Worm (Caenorhabditis elegans): Measurements from ENCODE around the gene ctsa-4.1.
A peak's percentile ranks its signal among the peaks of the same experiment; 100 is the strongest.

ctsa-4.1 gene

ce11 chrII:6346551-6347079 lies 20.2 kb upstream of the ctsa-4.1 start (continued):
- TF ChIP-seq pqm-1 (tag; optimal IDR thresholded peaks at IDR 0.05) (no peak), isw-1 (GFP tag; IDR thresholded peaks at IDR 0.05) (no peak), fkh-8 (tag; optimal IDR thresholded peaks at IDR 0.05) (peak; percentile 71), snu-23 (GFP tag; optimal IDR thresholded peaks at IDR 0.05) (peak; percentile 70), nhr-84 (tag; optimal IDR thresholded peaks at IDR 0.05) (no peak), snpc-4 (tag; optimal IDR thresholded peaks at IDR 0.05) (peak; percentile 4), F16B12.6 (tag; optimal IDR thresholded peaks at IDR 0.05) (no peak), xbp-1 (tag; optimal IDR thresholded peaks at IDR 0.05) (peak; percentile 27), unc-30 (tag; optimal IDR thresholded peaks at IDR 0.05) (no peak), grh-1 (GFP tag; IDR thresholded peaks at IDR 0.05) (0 out of 2 replicates have a peak, but pooled peaks have one; percentile 13), elt-3 (tag; optimal IDR thresholded peaks at IDR 0.05) (peak in 2 of 6 experiments; percentile 12 to 75), fkh-10 (GFP tag; optimal IDR thresholded peaks at IDR 0.05) (no peak), dsc-1 (tag; optimal IDR thresholded peaks at IDR 0.05) (no peak), swsn-7 (tag; optimal IDR thresholded peaks at IDR 0.05) (peak; percentile 33), ceh-8 (GFP tag; optimal IDR thresholded peaks at IDR 0.05) (no peak), mep-1 (tag; optimal IDR thresholded peaks at IDR 0.05) (peak; percentile 63), ztf-4 (tag; optimal IDR thresholded peaks at IDR 0.05) (peak; percentile 86), efl-1 (optimal IDR thresholded peaks at IDR 0.05) (peak; percentile 16 to 57), efl-1 (GFP tag; optimal IDR thresholded peaks at IDR 0.05 in 1 of 2) (no peak), ceh-88 (GFP tag; IDR thresholded peaks at IDR 0.05) (peak; percentile 32; the same call in 1 of the 2 replicates), nhr-28 (tag; optimal IDR thresholded peaks at IDR 0.05) (no peak), pag-3 (tag; optimal IDR thresholded peaks at IDR 0.05; ENCODE audit: borderline replicate concordance, insufficient read depth) (no peak), lir-3 (tag; optimal IDR thresholded peaks at IDR 0.05; ENCODE audit: poor library complexity) (peak; percentile 48), lin-13 (GFP tag; optimal IDR thresholded peaks at IDR 0.05) (peak; percentile 64), ceh-82 (tag; optimal IDR thresholded peaks at IDR 0.05) (no peak), aly-2 (tag; optimal IDR thresholded peaks at IDR 0.05) (no peak), nhr-12 (tag; optimal IDR thresholded peaks at IDR 0.05) (no peak), unc-130 (tag; optimal IDR thresholded peaks at IDR 0.05) (no peak), vab-15 (tag; optimal IDR thresholded peaks at IDR 0.05) (no peak), ceh-90 (tag; optimal IDR thresholded peaks at IDR 0.05) (no peak), hpl-2 (GFP tag; optimal IDR thresholded peaks at IDR 0.05) (peak; percentile 80), aha-1 (tag; optimal IDR thresholded peaks at IDR 0.05) (no peak), jun-1 (tag; optimal IDR thresholded peaks at IDR 0.05) (no peak), skn-1 (tag; optimal IDR thresholded peaks at IDR 0.05) (peak; percentile 57), nhr-19 (GFP tag; conservative IDR thresholded peaks at IDR 0.05) (peak; percentile 66), irx-1 (tag; optimal IDR thresholded peaks at IDR 0.05) (no peak), dpl-1 (GFP tag; optimal IDR thresholded peaks at IDR 0.05) (peak in 2 of 3 experiments; percentile 24 to 33), ama-1 (optimal IDR thresholded peaks at IDR 0.05) (peak; percentile 84), hlh-17 (GFP tag; optimal IDR thresholded peaks at IDR 0.05; ENCODE audit: borderline replicate concordance) (no peak), sptf-1 (tag; optimal IDR thresholded peaks at IDR 0.05) (no peak), sup-37 (GFP tag; optimal IDR thresholded peaks at IDR 0.05) (no peak), ztf-11 (tag; optimal IDR thresholded peaks at IDR 0.05) (no peak)

- TF ChIP-seq ceh-8 (GFP tag; optimal IDR thresholded peaks at IDR 0.05) (no peak), skn-1 (tag; optimal IDR thresholded peaks at IDR 0.05) (peak; percentile 88), egl-13 (tag; optimal IDR thresholded peaks at IDR 0.05) (peak; percentile 47), xbp-1 (tag; optimal IDR thresholded peaks at IDR 0.05) (peak; percentile 50), egl-27 (tag; optimal IDR thresholded peaks at IDR 0.05) (peak in 1 of 2 experiments; percentile 14), sup-37 (GFP tag; optimal IDR thresholded peaks at IDR 0.05) (peak; percentile 35), mep-1 (tag; optimal IDR thresholded peaks at IDR 0.05) (peak; percentile 77), Y116A8C.19 (tag; optimal IDR thresholded peaks at IDR 0.05; ENCODE audit: borderline replicate concordance) (no peak), mef-2 (tag; optimal IDR thresholded peaks at IDR 0.05) (no peak), ceh-88 (GFP tag; IDR thresholded peaks at IDR 0.05) (no peak), swsn-7 (tag; optimal IDR thresholded peaks at IDR 0.05) (peak; percentile 71), fos-1 (tag; optimal IDR thresholded peaks at IDR 0.05) (peak; percentile 32), C04F5.9 (tag; optimal IDR thresholded peaks at IDR 0.05) (no peak), unc-86 (tag; optimal IDR thresholded peaks at IDR 0.05) (peak; percentile 56), ceh-90 (tag; optimal IDR thresholded peaks at IDR 0.05) (no peak), unc-30 (tag; optimal IDR thresholded peaks at IDR 0.05) (no peak), ztf-11 (tag; optimal IDR thresholded peaks at IDR 0.05) (peak in 1 of 2 experiments; percentile 39), ceh-63 (GFP tag; optimal IDR thresholded peaks at IDR 0.05) (peak; percentile 73), dpl-1 (GFP tag; optimal IDR thresholded peaks at IDR 0.05) (peak in 2 of 3 experiments; percentile 15 to 20), snpc-4 (tag; optimal IDR thresholded peaks at IDR 0.05) (peak; percentile 14), jun-1 (tag; optimal IDR thresholded peaks at IDR 0.05) (peak; percentile 67)
Measured at ce11 chrII:6347341-6348118, 19.3 kb upstream of the ctsa-4.1 start, which contains the start of gene lgg-1. Gene lgg-1 (minus strand): TSS chrII:6347719.
